Fruit fly (Drosophila melanogaster) whole organism: ENCODE measurements around the gene Nazo.

Experiments used
- CG8478 ChIP-seq: fragments of >200 bp; optimal IDR thresholded peaks from 2 replicates; lab custom pipeline; 2018; ENCODE audit warnings: inconsistent platforms
- Dll ChIP-seq: fragments of >200 bp; optimal IDR thresholded peaks from 2 replicates; lab custom pipeline; 2017
- EcR ChIP-seq, 2 experiments: fragments of >200 bp; optimal IDR thresholded peaks; 2 replicates each; lab custom pipeline; 2017; ENCODE audit warnings: missing biosample characterization in 2 of 2, missing genetic modification characterization in 2 of 2, missing genetic modification reagents in 2 of 2
- pan ChIP-seq: fragments of >200 bp; optimal IDR thresholded peaks from 2 replicates; lab custom pipeline; 2017
- psq ChIP-seq: fragments of >200 bp; optimal IDR thresholded peaks from 2 replicates; lab custom pipeline; 2017
- usp ChIP-seq: fragments of >200 bp; optimal IDR thresholded peaks from 2 replicates; lab custom pipeline; 2017; ENCODE audit warnings: missing biosample characterization, missing genetic modification characterization, mixed read lengths

The Nazo gene

DNA sequence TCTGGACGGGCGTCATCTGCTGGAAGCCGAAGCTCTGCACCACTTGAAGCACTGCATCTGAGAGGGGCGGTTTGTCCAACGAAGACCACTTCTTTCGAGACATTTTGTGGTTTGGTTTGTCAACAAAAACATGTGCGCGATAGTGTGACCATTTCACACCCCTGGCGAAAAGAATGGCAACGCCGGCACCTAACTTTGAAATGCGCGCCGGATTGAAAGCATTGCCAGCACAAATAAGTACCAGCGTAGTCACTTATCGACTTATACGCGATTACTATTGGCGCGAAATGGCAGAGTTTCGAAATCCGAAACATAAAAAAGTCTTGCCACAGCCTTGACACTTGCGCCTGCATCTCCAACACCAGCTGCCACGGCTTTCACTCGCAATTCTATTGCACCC is 17.9 kb upstream of the Nazo start, which contains the start of gene CG9630:
TSS of gene CG9630 (minus strand) at position 157 of the 400 bp plus-strand sequence.
- TF ChIP-seq usp (GFP tag; lab: Kevin White, UChicago) (no peak), EcR (GFP tag; optimal IDR thresholded peaks at IDR 0.05; lab: Kevin White, UChicago) (no peak), CG8478 (lab: Kevin White, UChicago) (no peak), psq (no peak), pan (no peak), Dll (lab: Kevin White, UChicago) (no peak)

DNA sequence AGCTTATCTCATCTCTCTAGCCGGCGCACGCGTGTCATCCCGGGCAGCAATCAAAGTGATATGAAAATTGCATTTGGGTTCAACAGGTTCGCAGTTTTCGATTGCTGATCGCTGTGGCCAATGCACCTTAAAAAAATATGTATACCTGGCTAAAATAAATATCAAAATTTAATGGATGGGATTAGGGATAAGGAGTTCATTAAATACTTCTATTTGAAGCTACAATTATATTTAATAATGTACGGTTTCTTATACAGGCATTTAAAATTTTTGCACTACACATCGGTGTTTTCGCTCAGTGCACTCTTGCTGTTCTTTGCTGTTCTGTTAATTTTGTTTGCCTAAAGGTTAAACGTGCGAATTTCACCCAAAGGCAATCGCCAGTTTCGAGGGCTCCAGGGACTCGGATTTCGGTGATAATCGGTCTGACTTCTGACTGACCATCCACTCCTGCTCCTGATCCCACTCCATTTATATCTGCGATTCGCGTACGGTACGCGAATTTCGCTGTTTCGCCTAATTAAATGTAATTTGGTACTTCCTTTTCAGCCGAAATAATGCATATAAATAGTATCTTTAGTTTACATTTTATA is 15.0 kb upstream of the Nazo start:
- TF ChIP-seq pan, result no peak
- TF ChIP-seq psq, result no peak
- no peak for TF ChIP-seq CG8478 (lab: Kevin White, UChicago)
- no peak for TF ChIP-seq Dll (lab: Kevin White, UChicago)
- no peak for TF ChIP-seq usp (GFP tag; lab: Kevin White, UChicago)
- no peak for TF ChIP-seq EcR (GFP tag; optimal IDR thresholded peaks at IDR 0.05; lab: Kevin White, UChicago)

DNA sequence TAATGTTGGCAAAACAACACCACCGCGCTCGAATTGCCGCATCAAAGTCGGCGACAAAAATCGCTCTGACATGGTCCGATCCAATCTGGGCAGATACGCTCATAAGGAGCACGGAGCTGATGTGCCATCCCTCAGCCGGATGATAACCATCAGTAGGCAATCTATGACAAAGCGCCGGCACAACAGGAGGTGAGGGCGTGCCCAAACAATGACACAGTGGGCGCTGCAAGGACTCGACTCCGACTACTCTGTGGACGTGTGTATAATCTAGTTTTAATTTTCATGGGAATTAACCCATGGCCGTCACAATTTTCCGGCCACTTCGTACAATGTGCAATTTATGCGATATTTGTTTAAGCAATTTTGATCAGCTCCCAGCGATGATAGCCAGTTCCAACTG is 12.6 kb upstream of the Nazo start:
- TF ChIP-seq EcR (GFP tag; optimal IDR thresholded peaks at IDR 0.05; lab: Kevin White, UChicago) (no peak), CG8478 (lab: Kevin White, UChicago) (no peak)

DNA sequence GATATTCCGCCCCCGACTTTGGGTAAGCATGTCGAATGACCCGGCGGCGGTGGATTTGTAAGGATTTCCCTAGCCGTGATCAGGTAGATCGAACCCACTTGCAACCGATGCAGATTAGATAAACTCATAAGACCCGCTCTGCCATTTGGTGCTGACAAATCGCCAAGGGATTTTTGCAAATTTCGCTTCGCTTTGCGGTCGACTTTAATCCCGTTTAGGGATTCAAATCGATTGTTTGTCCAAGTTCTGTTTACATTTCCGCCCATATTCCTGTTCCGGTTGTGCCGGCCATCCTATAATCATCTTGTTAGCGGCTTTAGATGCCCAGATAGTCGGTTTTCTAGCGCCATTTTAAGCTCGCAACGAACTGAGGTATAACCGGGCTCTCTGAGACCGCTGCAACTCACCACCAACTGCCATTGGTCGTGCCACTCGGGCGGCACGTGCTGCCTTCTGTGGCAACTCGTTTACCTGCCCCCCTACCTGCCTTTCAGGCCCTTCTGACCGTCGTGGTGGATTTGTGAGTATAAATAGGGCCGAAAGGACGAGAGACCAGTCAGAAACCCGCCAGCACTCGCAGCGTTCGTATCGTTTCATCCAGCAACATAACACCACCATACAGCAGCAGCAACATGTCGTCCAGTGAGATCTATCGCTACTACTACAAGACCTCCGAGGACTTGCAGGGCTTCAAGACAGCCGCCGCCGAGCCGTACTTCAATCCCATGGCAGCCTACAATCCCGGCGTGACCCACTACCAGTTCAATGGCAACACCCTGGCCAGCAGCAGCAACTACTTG is 10.0 kb upstream of the Nazo start, which contains the start of gene ato:
TSS of gene ato (plus strand) at position 559 of the 800 bp plus-strand sequence.
- TF ChIP-seq psq, result no peak
- TF ChIP-seq CG8478 (lab: Kevin White, UChicago), result no peak
- TF ChIP-seq pan, result no peak
- TF ChIP-seq usp (GFP tag; lab: Kevin White, UChicago), result no peak
- no peak for TF ChIP-seq EcR (GFP tag; optimal IDR thresholded peaks at IDR 0.05; lab: Kevin White, UChicago)
- no peak for TF ChIP-seq Dll (lab: Kevin White, UChicago)

DNA sequence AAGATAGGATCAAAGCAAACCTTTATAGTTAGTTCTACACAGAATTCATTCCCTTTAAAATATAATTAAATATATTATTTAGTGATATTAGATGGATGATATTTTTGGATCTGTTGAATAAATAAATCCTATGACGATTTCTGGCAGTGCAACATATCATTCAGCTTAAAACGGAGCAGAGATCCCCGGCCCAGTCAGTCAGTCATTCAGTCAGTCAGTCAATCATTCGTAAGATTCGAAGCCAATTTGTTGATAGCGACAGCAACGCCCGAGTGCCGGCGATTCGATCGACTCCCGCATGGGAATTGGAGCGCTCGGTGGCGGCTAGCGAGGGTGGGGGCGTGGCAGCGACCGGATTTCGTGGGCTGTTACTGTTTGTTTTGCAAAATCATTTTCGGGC is 7.7 kb upstream of the Nazo start:
- TF ChIP-seq pan (no peak), EcR (GFP tag; optimal IDR thresholded peaks at IDR 0.05; lab: Kevin White, UChicago) (no peak), CG8478 (lab: Kevin White, UChicago) (no peak), psq (no peak), usp (GFP tag; lab: Kevin White, UChicago) (no peak), Dll (lab: Kevin White, UChicago) (no peak)

DNA sequence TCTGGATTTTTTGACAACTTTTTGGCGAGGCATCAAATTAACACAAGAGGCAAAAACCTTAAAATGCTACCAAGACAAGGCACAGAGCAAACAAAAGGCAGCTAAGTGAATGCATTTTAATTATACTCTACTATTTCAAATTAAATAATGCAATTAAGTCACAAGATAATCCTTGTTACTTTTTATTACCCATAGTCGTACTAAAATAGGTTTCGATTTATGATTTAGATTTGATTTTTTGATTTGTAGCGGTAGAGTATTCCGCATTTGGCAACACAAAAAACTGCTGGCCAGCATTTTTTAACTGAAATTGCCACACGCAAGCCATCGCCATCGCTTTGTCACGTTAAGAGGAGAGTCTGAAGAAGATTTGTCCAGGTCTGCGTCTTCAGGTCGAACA is 4.9 kb upstream of the Nazo start:
- TF ChIP-seq pan (no peak), psq (no peak), Dll (lab: Kevin White, UChicago) (no peak), CG8478 (lab: Kevin White, UChicago) (no peak), EcR (GFP tag; optimal IDR thresholded peaks at IDR 0.05; lab: Kevin White, UChicago) (no peak), usp (GFP tag; lab: Kevin White, UChicago) (no peak)

DNA sequence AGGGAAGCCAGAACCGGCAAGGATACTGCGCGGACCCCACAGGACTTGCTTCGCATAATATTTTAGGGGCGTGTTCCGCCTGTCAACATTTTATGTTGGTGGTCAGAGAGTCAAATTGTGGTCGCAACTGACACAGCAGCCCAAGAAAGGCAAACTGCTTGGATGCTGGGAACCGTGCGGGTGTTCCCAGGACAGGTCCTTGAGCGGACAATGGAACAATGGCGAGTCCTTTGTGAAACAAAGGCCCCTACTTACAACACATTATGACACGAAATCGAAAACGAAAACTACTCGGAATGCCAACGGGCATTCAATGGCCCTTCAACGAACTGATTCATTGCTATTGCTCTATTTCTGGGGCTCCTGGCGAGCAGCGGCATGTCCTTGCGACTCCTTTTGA is 3.4 kb upstream of the Nazo start:
- TF ChIP-seq CG8478 (lab: Kevin White, UChicago) (no peak), Dll (lab: Kevin White, UChicago) (no peak), usp (GFP tag; lab: Kevin White, UChicago) (no peak)

DNA sequence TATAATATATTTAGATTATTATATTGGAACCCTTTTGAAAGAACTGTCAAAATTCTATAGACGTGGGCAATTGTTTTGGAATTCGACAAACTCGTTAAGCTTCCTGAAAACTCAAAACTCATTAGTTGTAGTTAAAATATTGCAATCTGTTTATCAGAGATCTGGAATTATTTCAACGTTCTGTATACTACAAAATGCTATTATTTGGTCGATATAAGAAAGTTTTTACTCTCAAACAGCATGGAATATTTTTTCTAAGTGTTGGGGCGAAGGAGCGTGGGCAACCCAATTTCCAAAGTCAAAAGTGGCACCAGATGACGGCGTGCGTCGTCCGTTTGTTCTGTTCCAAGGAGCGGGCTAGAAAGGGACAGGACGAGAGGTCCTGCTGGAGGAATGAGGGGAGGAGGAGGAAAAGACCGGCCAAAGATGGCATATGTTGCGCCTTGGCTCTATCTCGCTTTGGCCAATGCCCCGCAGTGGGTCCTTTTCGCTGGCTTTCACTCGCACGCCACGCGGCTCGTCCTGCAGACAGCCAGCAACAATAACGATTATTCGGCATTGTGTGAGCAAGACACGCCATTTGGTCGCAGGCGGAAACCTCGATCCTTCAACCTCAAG is 1.8 kb upstream of the Nazo start:
- TF ChIP-seq usp (GFP tag; lab: Kevin White, UChicago) (no peak), Dll (lab: Kevin White, UChicago) (no peak), CG8478 (lab: Kevin White, UChicago) (no peak), EcR (GFP tag; optimal IDR thresholded peaks at IDR 0.05; lab: Kevin White, UChicago) (no peak), pan (no peak), psq (no peak)

DNA sequence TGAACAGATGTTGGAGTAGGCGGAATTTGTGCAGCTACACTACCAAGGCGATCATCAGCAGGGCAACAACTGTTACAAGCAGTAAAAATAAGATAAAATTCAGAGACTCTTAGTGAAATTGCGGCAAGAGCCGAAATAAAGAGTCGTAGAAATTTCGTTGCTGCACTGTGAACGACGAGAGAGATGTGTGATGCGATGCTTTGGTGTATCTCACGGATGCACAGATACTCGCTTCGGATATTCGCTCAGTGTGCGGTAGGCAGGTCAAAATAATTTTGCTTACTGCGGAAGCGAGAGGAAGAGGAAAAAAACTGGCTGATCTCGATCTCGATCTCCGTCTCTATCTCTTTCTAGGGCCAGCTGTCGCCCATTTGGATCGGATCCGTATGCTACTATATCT is 1.1 kb downstream of the Nazo start:
- TF ChIP-seq Dll (lab: Kevin White, UChicago), result no peak
- TF ChIP-seq CG8478 (lab: Kevin White, UChicago), result no peak
- no peak for TF ChIP-seq psq
- TF ChIP-seq EcR (GFP tag; optimal IDR thresholded peaks at IDR 0.05; lab: Kevin White, UChicago), result no peak
- TF ChIP-seq usp (GFP tag; lab: Kevin White, UChicago), result no peak
- no peak for TF ChIP-seq pan

DNA sequence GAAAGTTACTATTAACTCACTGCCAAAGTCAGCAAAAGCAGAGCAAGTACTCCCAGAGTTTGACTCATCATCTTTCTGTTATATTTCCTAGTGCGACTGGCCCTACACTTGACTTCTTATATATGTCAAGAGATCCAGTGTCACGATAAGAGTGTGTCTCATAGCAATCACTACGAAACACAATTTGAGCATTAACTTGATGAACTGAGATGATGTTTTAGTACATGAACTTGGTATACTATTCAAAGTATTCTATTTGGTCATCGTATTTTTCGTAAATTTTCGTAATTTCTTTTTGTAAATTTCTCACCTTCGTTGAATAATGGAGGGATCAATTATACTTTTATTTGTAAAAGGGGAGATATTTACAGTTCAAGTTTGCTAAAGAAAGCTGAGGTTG is 2.8 kb downstream of the Nazo start, which contains the start of gene CG11672:
TSS of gene CG11672 (minus strand) at position 101 of the 400 bp plus-strand sequence.
- TF ChIP-seq EcR (GFP tag; optimal IDR thresholded peaks at IDR 0.05; lab: Kevin White, UChicago) (no peak), Dll (lab: Kevin White, UChicago) (no peak), psq (no peak), CG8478 (lab: Kevin White, UChicago) (no peak), pan (no peak), usp (GFP tag; lab: Kevin White, UChicago) (no peak)

DNA sequence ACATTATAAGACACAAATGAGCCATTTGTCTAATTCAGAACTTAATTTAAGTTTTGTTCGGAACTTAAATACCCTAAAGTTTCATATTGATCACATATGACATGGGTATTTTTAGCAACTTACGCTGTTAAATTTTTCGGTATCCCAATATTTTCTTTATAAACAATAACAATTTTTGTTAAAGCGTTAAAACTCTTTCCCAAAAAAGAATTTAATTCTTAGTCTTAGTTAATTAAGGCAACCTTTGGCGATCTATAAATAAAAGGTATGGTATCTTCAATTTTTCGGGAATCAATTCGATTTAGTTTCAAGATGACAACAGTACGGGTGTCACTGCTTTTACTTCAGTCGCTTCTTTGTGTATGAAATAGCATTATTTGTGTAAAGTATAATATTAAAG is 3.3 kb downstream of the Nazo start, which contains the start of gene CG31464:
TSS of gene CG31464 (plus strand) at position 301 of the 400 bp plus-strand sequence.
- TF ChIP-seq CG8478 (lab: Kevin White, UChicago), result no peak
- TF ChIP-seq psq, result no peak
- TF ChIP-seq usp (GFP tag; lab: Kevin White, UChicago), result no peak
- no peak for TF ChIP-seq pan
- no peak for TF ChIP-seq Dll (lab: Kevin White, UChicago)
- TF ChIP-seq EcR (GFP tag; optimal IDR thresholded peaks at IDR 0.05; lab: Kevin White, UChicago), result no peak

DNA sequence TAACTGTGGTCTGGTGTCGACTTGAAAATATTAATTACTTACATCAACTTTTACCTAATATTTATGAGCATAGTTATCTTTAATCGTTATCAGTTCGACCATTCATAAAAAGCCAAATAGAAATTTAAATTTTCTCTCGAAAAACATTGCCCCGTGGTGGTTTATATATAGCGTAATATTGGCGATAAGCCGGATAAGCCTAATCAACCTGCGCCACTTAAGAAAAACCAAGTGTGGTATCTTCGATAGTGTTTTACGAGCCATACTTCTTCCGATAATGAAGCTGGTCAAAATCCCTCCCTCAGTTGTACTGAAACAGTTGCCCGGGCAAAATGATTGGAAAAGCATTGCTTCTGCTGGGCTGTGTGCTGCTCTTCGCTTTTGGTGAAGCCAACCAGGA is 4.4 kb downstream of the Nazo start, which contains the start of gene CG31463:
TSS of gene CG31463 (plus strand) at position 302 of the 400 bp plus-strand sequence.
- TF ChIP-seq pan (no peak), Dll (lab: Kevin White, UChicago) (no peak), usp (GFP tag; lab: Kevin White, UChicago) (no peak), CG8478 (lab: Kevin White, UChicago) (no peak), EcR (GFP tag; optimal IDR thresholded peaks at IDR 0.05; lab: Kevin White, UChicago) (no peak), psq (no peak)
